Worm (Caenorhabditis elegans): Measurements from ENCODE around the gene end-3.

end-3 gene

DNA sequence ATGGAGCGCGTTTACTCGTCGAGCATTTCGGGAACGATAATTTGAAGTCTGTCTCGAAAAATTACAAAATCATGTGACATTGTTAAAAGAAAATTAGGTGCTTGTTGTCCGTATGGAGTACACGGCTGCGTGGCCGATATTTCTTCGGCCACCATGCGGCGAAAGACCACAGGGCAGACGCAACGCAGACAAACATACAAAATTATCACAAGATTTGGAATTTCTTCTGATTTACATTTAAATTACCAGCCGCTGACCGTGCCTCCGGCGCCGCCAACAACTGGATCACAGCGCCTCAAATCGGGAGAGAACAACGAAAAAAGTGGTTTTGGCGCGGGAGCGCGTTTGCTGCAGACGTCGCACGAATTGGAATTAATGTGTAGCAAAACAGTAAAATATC is 40.6 kb downstream of the end-3 start (continued):
- TF ChIP-seq tlf-1 (GFP tag; optimal IDR thresholded peaks at IDR 0.05), result peak; percentile 85
- peak; percentile 17 for TF ChIP-seq B0261.1 (tag; optimal IDR thresholded peaks at IDR 0.05)
- TF ChIP-seq ets-4 (GFP tag; optimal IDR thresholded peaks at IDR 0.05), result peak; percentile 41
- TF ChIP-seq rcor-1 (GFP tag; IDR thresholded peaks at IDR 0.05), result peak; percentile 95
- TF ChIP-seq attf-6 (GFP tag; IDR thresholded peaks at IDR 0.05), result peak; percentile 58
- TF ChIP-seq bed-2 (GFP tag; IDR thresholded peaks at IDR 0.05), result peak; percentile 98
- TF ChIP-seq D2030.7 (GFP tag; IDR thresholded peaks at IDR 0.05), result peak; percentile 60
- peak; percentile 97 for TF ChIP-seq bed-1 (GFP tag; IDR thresholded peaks at IDR 0.05)
- TF ChIP-seq unc-130 (GFP tag; optimal IDR thresholded peaks at IDR 0.05), result peak; percentile 60
- TF ChIP-seq cebp-2 (GFP tag; IDR thresholded peaks at IDR 0.05), result 0 out of 2 replicates have a peak, but pooled peaks have one; percentile 27
- TF ChIP-seq attf-5 (GFP tag; optimal IDR thresholded peaks at IDR 0.05), result peak; percentile 95
- peak; percentile 68 for TF ChIP-seq tbp1 (GFP tag; optimal IDR thresholded peaks at IDR 0.05)
- TF ChIP-seq hsf-1 (GFP tag; IDR thresholded peaks at IDR 0.05), result peak; percentile 74
- TF ChIP-seq ztf-25 (GFP tag; IDR thresholded peaks at IDR 0.05), result peak; percentile 77; the same call in 1 of the 2 replicates
- TF ChIP-seq lin-54 (GFP tag; optimal IDR thresholded peaks at IDR 0.05), result peak; percentile 92

DNA sequence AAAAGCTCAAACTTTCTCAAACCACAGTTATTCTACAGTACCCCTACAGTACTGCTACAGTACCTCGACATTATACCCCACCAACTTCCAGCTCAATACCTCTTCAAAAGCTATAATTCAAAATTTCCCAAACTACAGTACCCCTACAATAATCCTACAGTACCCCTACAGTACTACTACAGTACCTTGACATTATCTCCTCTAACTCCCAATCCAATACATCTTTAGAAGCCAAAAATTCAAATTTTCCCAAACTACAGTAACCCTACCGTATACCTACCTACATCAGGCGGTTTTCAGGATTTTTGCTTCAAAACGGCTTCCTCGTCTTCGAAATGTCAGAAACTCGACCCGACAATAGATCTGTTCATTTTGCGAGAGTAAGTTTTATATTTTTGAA is 43.0 kb downstream of the end-3 start, which contains the start of gene F58D12.3:
Gene F58D12.3, plus strand, starts transcription at position 301 of the 400 bp plus-strand sequence.
- TF ChIP-seq F33H1.4 (GFP tag; IDR thresholded peaks at IDR 0.05) (no peak), snpc-1.1 (tag; optimal IDR thresholded peaks at IDR 0.05; ENCODE audit: insufficient read depth) (no peak), ztf-3 (GFP tag; optimal IDR thresholded peaks at IDR 0.05) (no peak), hrde-1 (tag; optimal IDR thresholded peaks at IDR 0.05; ENCODE audit: borderline replicate concordance) (no peak), ceh-100 (GFP tag; IDR thresholded peaks at IDR 0.05) (no peak), zfh-2 (GFP tag; conservative IDR thresholded peaks at IDR 0.05) (no peak), madf-10 (tag; optimal IDR thresholded peaks at IDR 0.05) (no peak), nhr-179 (tag; optimal IDR thresholded peaks at IDR 0.05) (no peak), tlf-1 (GFP tag; optimal IDR thresholded peaks at IDR 0.05) (no peak), unc-62 (GFP tag; optimal IDR thresholded peaks at IDR 0.05) (no peak), tbp1 (GFP tag; optimal IDR thresholded peaks at IDR 0.05) (no peak), Y67H2A.10 (GFP tag; conservative IDR thresholded peaks at IDR 0.05) (no peak), lsl-1 (GFP tag; optimal IDR thresholded peaks at IDR 0.05) (no peak), F55B11.4 (tag; optimal IDR thresholded peaks at IDR 0.05; ENCODE audit: borderline replicate concordance, insufficient read depth) (no peak)

DNA sequence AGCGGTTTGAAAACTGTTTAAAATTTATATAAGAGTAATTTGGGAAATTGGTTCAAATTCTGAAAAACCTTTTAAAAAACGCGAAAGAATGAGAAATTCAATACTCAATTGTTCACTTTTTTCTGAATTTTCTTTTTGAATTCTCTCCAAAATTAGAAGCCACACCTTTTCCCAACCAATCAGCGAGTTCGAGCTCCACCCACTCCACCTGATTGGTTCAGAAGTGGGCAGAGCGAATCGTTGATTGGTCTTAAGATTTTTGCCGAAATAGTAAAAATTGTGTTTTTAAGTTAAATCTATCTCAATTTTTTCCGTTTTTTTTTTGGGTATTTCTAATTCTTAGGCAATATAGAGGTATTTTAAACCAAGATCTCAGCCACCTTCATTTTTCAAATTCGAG is 49.5 kb downstream of the end-3 start:
- TF ChIP-seq aptf-3 (GFP tag; IDR thresholded peaks at IDR 0.05) (no peak), ama-1 (optimal IDR thresholded peaks at IDR 0.05) (no peak), ama-1 (GFP tag; optimal IDR thresholded peaks at IDR 0.05) (no peak), ZK185.1 (tag; optimal IDR thresholded peaks at IDR 0.05; ENCODE audit: poor library complexity, severe bottlenecking) (no peak), mel-28 (tag; optimal IDR thresholded peaks at IDR 0.05; ENCODE audit: borderline replicate concordance) (no peak), F22D6.2 (tag; optimal IDR thresholded peaks at IDR 0.05) (no peak), ets-4 (GFP tag; optimal IDR thresholded peaks at IDR 0.05) (no peak), hlh-26 (GFP tag; conservative IDR thresholded peaks at IDR 0.05) (no peak), T07F8.4 (tag; optimal IDR thresholded peaks at IDR 0.05) (no peak), mxl-1 (tag; optimal IDR thresholded peaks at IDR 0.05) (no peak)

Measured in whole organism, young adult.